Worm (Caenorhabditis elegans): ENCODE results near the gene Y32B12B.4.

DNA sequence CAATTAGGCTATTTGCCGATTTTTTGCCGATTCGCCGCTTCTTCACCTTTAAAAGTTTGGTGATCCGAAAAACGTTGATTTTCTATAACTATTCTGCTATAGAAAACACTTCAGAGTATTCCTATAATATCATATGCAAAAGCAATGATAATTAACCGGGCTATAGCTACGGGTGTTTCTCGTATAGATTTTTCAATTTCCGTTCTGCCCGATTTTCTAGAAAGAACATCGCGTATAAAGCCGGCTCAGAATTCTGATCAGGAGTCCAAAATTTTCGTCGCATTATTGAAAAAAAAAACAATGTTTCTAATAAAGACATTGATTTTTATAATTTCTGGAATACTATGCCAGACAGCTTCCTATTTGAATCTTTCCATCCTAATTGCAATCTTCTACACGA is 2.4 kb upstream of the Y32B12B.4 start, which contains the start of gene srbc-65:
- TF ChIP-seq snpc-4 (tag; optimal IDR thresholded peaks at IDR 0.05) (no peak), nhr-10 (tag; optimal IDR thresholded peaks at IDR 0.05) (no peak), skn-1 (tag; optimal IDR thresholded peaks at IDR 0.05) (no peak), alr-1 (tag; optimal IDR thresholded peaks at IDR 0.05) (no peak), nhr-237 (tag; optimal IDR thresholded peaks at IDR 0.05) (no peak), unc-62 (GFP tag; optimal IDR thresholded peaks at IDR 0.05) (no peak), gmeb-1 (tag; optimal IDR thresholded peaks at IDR 0.05) (no peak), nhr-23 (tag; optimal IDR thresholded peaks at IDR 0.05) (no peak), dmd-4 (tag; optimal IDR thresholded peaks at IDR 0.05) (no peak), ceh-82 (tag; optimal IDR thresholded peaks at IDR 0.05) (no peak)
